Worm (Caenorhabditis elegans) whole organism, L2 larva: ENCODE results near the gene atic-1.
A peak's percentile ranks its signal among the peaks of the same experiment; 100 is the strongest.

Experiments used
- C34F6.9 ChIP-seq: fragments of 150-350 bp; optimal IDR thresholded peaks from 2 replicates; lab custom pipeline; 2014; ENCODE audit warnings: missing biosample characterization, missing genetic modification characterization
- F13H6.1 ChIP-seq: sonication (generic microtip); optimal IDR thresholded peaks from 2 replicates; lab custom pipeline; 2016; ENCODE audit warnings: missing genetic modification characterization, missing compliant biosample characterization
- R02D3.7 ChIP-seq: fragments of 150-350 bp; optimal IDR thresholded peaks from 2 replicates; lab custom pipeline; 2014; ENCODE audit warnings: missing biosample characterization, missing genetic modification characterization
- ZK546.5 ChIP-seq: sonication (generic microtip); optimal IDR thresholded peaks from 2 replicates; lab custom pipeline; 2017; ENCODE audit warnings: missing biosample characterization, missing genetic modification characterization
- ama-1 ChIP-seq: fragments of 150-350 bp; optimal IDR thresholded peaks from 2 replicates; lab custom pipeline; 2018; ENCODE audit warnings: inconsistent platforms
- blmp-1 ChIP-seq: sonication (generic microtip); optimal IDR thresholded peaks from 2 replicates; lab custom pipeline; 2017; ENCODE audit warnings: missing genetic modification characterization, mild to moderate bottlenecking, missing compliant biosample characterization, antibody characterized with exemption, moderate library complexity; ENCODE audit not compliant: insufficient read depth
- ceh-16 ChIP-seq: fragments of 150-350 bp; optimal IDR thresholded peaks from 2 replicates; lab custom pipeline; 2014; ENCODE audit warnings: missing biosample characterization, missing genetic modification characterization
- ceh-82 ChIP-seq: fragments of 150-350 bp; optimal IDR thresholded peaks from 2 replicates; lab custom pipeline; 2014; ENCODE audit warnings: missing biosample characterization, missing genetic modification characterization
- crh-2 ChIP-seq: sonication (generic microtip); optimal IDR thresholded peaks from 2 replicates; lab custom pipeline; 2017; ENCODE audit warnings: missing biosample characterization, missing genetic modification characterization
- egl-27 ChIP-seq: sonication (generic microtip); optimal IDR thresholded peaks from 3 replicates; lab custom pipeline; 2017; ENCODE audit warnings: missing biosample characterization, missing genetic modification reagents, missing genetic modification characterization
- elt-1 ChIP-seq: fragments of 150-350 bp; optimal IDR thresholded peaks from 2 replicates; lab custom pipeline; 2014; ENCODE audit warnings: missing biosample characterization, missing genetic modification characterization
- elt-3 ChIP-seq: sonication (generic microtip); optimal IDR thresholded peaks from 2 replicates; lab custom pipeline; 2017; ENCODE audit warnings: missing biosample characterization, missing genetic modification characterization
- fos-1 ChIP-seq: fragments of 150-350 bp; optimal IDR thresholded peaks from 2 replicates; lab custom pipeline; 2014; ENCODE audit warnings: missing biosample characterization, missing genetic modification characterization
- lin-11 ChIP-seq: fragments of 150-350 bp; sonication (generic microtip); optimal IDR thresholded peaks from 2 replicates; lab custom pipeline; 2014; ENCODE audit warnings: missing biosample characterization, missing genetic modification characterization, inconsistent platforms, mixed read lengths
- lin-39 ChIP-seq: fragments of 150-350 bp; optimal IDR thresholded peaks from 2 replicates; lab custom pipeline; 2014; ENCODE audit warnings: missing biosample characterization, missing genetic modification reagents, missing genetic modification characterization
- lsy-2 ChIP-seq, 2 experiments: fragments of 150-350 bp in 1 of 2; sonication (generic microtip) in 1 of 2; optimal IDR thresholded peaks; 2 replicates each; lab custom pipeline; 2014 to 2017; ENCODE audit warnings: missing biosample characterization in 2 of 2, missing genetic modification characterization in 2 of 2
- mab-5 ChIP-seq: fragments of 150-350 bp; optimal IDR thresholded peaks from 2 replicates; lab custom pipeline; 2014; ENCODE audit warnings: missing biosample characterization, missing genetic modification characterization
- mbf-1 ChIP-seq: sonication (generic microtip); optimal IDR thresholded peaks from 2 replicates; lab custom pipeline; 2017; ENCODE audit warnings: missing biosample characterization, missing genetic modification characterization
- mdl-1 ChIP-seq, 2 experiments: fragments of 150-350 bp in 1 of 2; sonication (generic microtip) in 1 of 2; optimal IDR thresholded peaks; 2 replicates each; lab custom pipeline; 2017; ENCODE audit warnings: missing biosample characterization in 2 of 2, missing genetic modification characterization in 2 of 2
- nhr-10 ChIP-seq: sonication (generic microtip); optimal IDR thresholded peaks from 2 replicates; lab custom pipeline; 2017; ENCODE audit warnings: missing biosample characterization, missing genetic modification characterization
- nhr-12 ChIP-seq: fragments of 150-350 bp; optimal IDR thresholded peaks from 2 replicates; lab custom pipeline; 2014; ENCODE audit warnings: missing biosample characterization, missing genetic modification characterization
- nhr-129 ChIP-seq: fragments of 150-350 bp; optimal IDR thresholded peaks from 2 replicates; lab custom pipeline; 2014; ENCODE audit warnings: missing biosample characterization, missing genetic modification characterization
- nhr-21 ChIP-seq: fragments of 150-350 bp; optimal IDR thresholded peaks from 2 replicates; lab custom pipeline; 2014; ENCODE audit warnings: missing biosample characterization, missing genetic modification characterization
- nhr-237 ChIP-seq: fragments of 150-350 bp; optimal IDR thresholded peaks from 2 replicates; lab custom pipeline; 2014; ENCODE audit warnings: missing biosample characterization, missing genetic modification characterization
- nhr-25 ChIP-seq: fragments of 150-350 bp; sonication (generic microtip); optimal IDR thresholded peaks from 3 replicates; lab custom pipeline; 2014; ENCODE audit warnings: missing biosample characterization, missing genetic modification characterization
- nhr-6 ChIP-seq: fragments of 150-350 bp; optimal IDR thresholded peaks from 2 replicates; lab custom pipeline; 2014; ENCODE audit warnings: missing biosample characterization, missing genetic modification characterization
- nhr-77 ChIP-seq: fragments of 150-350 bp; optimal IDR thresholded peaks from 2 replicates; lab custom pipeline; 2014; ENCODE audit warnings: missing biosample characterization, missing genetic modification characterization
- peb-1 ChIP-seq: fragments of 150-350 bp; optimal IDR thresholded peaks from 2 replicates; lab custom pipeline; 2014; ENCODE audit warnings: missing biosample characterization, missing genetic modification characterization
- sem-4 ChIP-seq: fragments of 150-350 bp; optimal IDR thresholded peaks from 2 replicates; lab custom pipeline; 2014; ENCODE audit warnings: missing biosample characterization, missing genetic modification reagents, missing genetic modification characterization
- sma-3 ChIP-seq: sonication (generic microtip); optimal IDR thresholded peaks from 2 replicates; lab custom pipeline; 2016; ENCODE audit warnings: missing genetic modification reagents, missing genetic modification characterization, missing compliant biosample characterization
- sma-9 ChIP-seq, 2 experiments: fragments of 150-350 bp in 1 of 2; sonication (generic microtip) in 1 of 2; optimal IDR thresholded peaks; 2 replicates each; lab custom pipeline; 2014 to 2016; ENCODE audit warnings: missing genetic modification characterization in 2 of 2, mild to moderate bottlenecking in 1 of 2, missing biosample characterization in 1 of 2, missing compliant biosample characterization in 1 of 2, missing genetic modification reagents in 1 of 2, moderate library complexity in 1 of 2
- unc-39 ChIP-seq: fragments of 150-350 bp; optimal IDR thresholded peaks from 2 replicates; lab custom pipeline; 2014; ENCODE audit warnings: missing biosample characterization, missing genetic modification characterization
- unc-62 ChIP-seq: fragments of 150-350 bp; optimal IDR thresholded peaks from 2 replicates; lab custom pipeline; 2014; ENCODE audit warnings: missing biosample characterization, missing genetic modification reagents, missing genetic modification characterization
- ztf-11 ChIP-seq: sonication (generic microtip); optimal IDR thresholded peaks from 2 replicates; lab custom pipeline; 2017; ENCODE audit warnings: missing biosample characterization, missing genetic modification characterization
- ztf-4 ChIP-seq: fragments of 150-350 bp; optimal IDR thresholded peaks from 2 replicates; lab custom pipeline; 2014; ENCODE audit warnings: missing biosample characterization, missing genetic modification characterization

The atic-1 gene

DNA sequence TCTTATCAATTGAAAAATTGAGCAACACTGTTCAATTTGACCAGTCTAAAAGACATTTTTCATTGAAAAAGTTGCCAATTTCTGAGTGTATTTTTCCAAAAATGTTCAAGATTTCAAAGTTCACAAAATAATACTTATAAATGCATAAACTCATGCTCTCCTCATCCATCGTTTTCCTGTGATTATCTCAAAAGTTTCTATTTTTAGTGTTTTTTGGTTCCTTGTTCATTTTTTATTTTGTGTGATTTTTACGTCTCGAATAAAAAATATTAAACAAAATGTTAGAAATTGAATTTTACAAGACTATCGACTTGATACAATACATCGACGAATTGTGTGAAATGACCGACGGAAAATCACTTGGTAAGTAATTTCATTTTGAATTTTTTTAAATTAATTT lies at the start of gene atic-1:
Gene atic-1 (plus strand): TSS at position 301 of the 400 bp plus-strand sequence.
- TF ChIP-seq lin-39 (tag; lab: Kevin White, UChicago) (no peak), unc-39 (no peak), ama-1 (lab: Kevin White, UChicago) (no peak), ztf-4 (no peak), egl-27 (tag; lab: Kevin White, UChicago) (no peak), sma-9 (GFP tag; optimal IDR thresholded peaks at IDR 0.05; lab: Kevin White, UChicago) (no peak), sma-9 (tag; optimal IDR thresholded peaks at IDR 0.05; lab: Kevin White, UChicago) (no peak), nhr-237 (tag; lab: Kevin White, UChicago) (no peak), elt-1 (tag; lab: Kevin White, UChicago) (no peak), nhr-12 (tag; lab: Kevin White, UChicago) (no peak), lin-11 (no peak)

DNA sequence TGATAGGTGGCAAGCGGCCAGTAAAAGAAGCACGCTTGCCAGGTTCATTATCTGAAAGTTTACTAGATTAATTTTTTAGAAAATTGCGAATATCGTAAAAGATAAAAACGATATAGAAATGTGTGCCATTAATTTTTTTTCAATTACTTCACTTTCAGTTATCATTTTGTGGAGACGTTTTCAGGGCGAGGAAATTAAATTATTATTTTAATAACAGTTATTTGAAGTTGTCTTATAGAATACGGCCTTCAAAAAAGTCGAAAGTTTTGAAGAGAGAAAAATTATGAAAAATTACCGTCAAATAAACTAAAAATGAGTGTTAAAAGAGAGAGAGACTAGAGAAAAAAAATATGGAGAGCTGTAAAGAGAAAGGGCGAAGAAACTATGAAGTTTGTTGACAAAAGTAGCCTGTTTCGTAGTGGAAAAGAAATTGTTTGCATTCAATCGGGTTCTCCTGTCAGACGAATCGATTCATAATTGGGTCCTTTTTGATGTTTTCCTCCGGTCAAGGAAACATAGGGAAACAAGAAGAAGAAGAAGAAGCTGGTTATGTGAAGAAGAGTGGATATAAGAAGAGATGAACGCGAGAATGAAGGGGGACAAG lies 47.1 kb upstream of the atic-1 start, which contains the start of gene erp-44.2:
Gene erp-44.2 (minus strand): TSS at position 51 of the 604 bp plus-strand sequence.
- TF ChIP-seq mab-5 (tag; lab: Kevin White, UChicago) (no peak), ceh-82 (no peak), lsy-2 (tag; optimal IDR thresholded peaks at IDR 0.05; lab: Kevin White, UChicago) (no peak), ZK546.5 (tag; lab: Kevin White, UChicago) (no peak)

DNA sequence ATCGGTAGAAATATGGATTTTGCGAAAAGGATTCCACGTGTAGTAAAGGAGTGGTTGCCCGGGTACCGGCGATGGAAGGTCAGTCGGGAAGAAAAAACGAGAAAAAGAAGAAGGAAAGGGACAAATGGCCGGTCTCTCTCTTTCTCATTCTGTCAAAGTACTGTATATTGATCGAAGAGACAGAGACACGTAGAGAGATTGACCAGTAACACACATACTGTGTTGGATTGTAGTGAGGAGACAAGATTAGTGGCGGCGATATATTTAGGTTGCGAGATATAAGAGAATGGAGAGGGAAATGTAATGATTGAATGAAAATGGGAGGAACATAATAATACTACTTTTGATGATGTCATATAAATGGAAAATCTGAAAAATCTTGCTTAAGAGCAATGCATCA lies 45.8 kb upstream of the atic-1 start:
- TF ChIP-seq nhr-6 (no peak), mbf-1 (no peak), unc-62 (GFP tag; lab: Kevin White, UChicago) (no peak), blmp-1 (peak; percentile 39), sma-3 (GFP tag; lab: Kevin White, UChicago) (peak; percentile 19), nhr-10 (tag; lab: Kevin White, UChicago) (no peak), egl-27 (tag; lab: Kevin White, UChicago) (no peak), mdl-1 (tag; optimal IDR thresholded peaks at IDR 0.05; lab: Kevin White, UChicago) (no peak), C34F6.9 (tag; lab: Kevin White, UChicago) (peak; percentile 8), ceh-16 (tag; lab: Kevin White, UChicago) (no peak), lsy-2 (tag; optimal IDR thresholded peaks at IDR 0.05; lab: Kevin White, UChicago) (peak in 1 of 2 experiments; percentile 38), elt-1 (tag; lab: Kevin White, UChicago) (no peak), nhr-129 (peak; percentile 29), ztf-4 (no peak), ztf-11 (tag; lab: Kevin White, UChicago) (no peak), R02D3.7 (tag; lab: Kevin White, UChicago) (no peak), nhr-21 (tag; lab: Kevin White, UChicago) (peak; percentile 4), crh-2 (tag; lab: Kevin White, UChicago) (no peak), fos-1 (tag; lab: Kevin White, UChicago) (peak; percentile 6), nhr-25 (tag; lab: Kevin White, UChicago) (peak; percentile 44), nhr-77 (tag; lab: Kevin White, UChicago) (no peak), F13H6.1 (tag; lab: Kevin White, UChicago) (no peak), nhr-12 (tag; lab: Kevin White, UChicago) (no peak), peb-1 (tag; lab: Kevin White, UChicago) (no peak)

DNA sequence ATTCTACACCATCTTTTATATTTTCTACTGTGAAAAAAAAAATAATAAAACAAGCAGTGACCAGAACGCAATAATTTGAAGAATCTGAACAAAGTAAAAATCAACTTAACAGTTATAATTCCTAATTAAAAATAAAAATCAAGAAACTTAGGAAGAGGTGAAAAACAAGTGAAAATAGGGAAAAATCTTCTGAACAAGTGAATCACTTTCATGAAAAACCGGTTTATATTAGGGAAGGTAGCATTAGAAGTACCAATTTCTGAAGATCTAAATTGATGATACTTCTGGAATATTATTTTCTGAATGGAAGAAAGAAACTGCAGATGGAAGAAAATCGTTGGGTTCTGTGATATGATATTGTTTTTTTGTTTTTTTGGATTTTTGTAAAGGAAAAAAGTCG lies 45.3 kb upstream of the atic-1 start:
- peak; percentile 72 for TF ChIP-seq blmp-1
- TF ChIP-seq mdl-1 (tag; optimal IDR thresholded peaks at IDR 0.05; lab: Kevin White, UChicago), result no peak
- no peak for TF ChIP-seq nhr-10 (tag; lab: Kevin White, UChicago)
- TF ChIP-seq nhr-77 (tag; lab: Kevin White, UChicago), result no peak
- peak; percentile 28 for TF ChIP-seq nhr-25 (tag; lab: Kevin White, UChicago)

DNA sequence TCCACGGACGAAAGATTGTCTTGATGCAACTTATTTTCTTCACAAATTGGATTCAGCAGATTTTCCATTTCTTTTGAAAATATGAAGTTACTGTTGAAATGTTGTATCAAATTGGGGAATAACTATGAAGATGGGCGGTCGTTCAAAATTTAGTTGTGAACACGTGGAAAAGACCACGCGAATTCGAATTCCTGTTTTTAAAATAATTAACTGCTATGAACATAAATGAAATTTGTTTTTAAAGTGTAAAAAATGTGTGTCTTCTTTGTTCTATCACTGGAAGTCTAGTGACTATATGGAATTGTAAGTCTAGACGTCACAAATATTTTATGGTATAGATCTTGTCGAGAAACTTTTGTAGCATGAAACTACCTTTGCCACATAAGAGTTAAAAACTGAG lies 43.4 kb upstream of the atic-1 start, which contains the start of gene C06A6.7:
Gene C06A6.7 (minus strand): TSS at position 101 of the 400 bp plus-strand sequence.
- no peak for TF ChIP-seq lin-39 (tag; lab: Kevin White, UChicago)
- no peak for TF ChIP-seq mab-5 (tag; lab: Kevin White, UChicago)
- no peak for TF ChIP-seq elt-1 (tag; lab: Kevin White, UChicago)
- no peak for TF ChIP-seq elt-3 (tag; lab: Kevin White, UChicago)
- no peak for TF ChIP-seq ceh-16 (tag; lab: Kevin White, UChicago)
- no peak for TF ChIP-seq sem-4 (tag; lab: Kevin White, UChicago)
- no peak for TF ChIP-seq egl-27 (tag; lab: Kevin White, UChicago)
- TF ChIP-seq nhr-25 (tag; lab: Kevin White, UChicago), result no peak
